Fruit fly (Drosophila melanogaster): ENCODE results near the gene eag.
A peak's percentile ranks its signal among the peaks of the same experiment; 100 is the strongest.

eag gene

dm6 chrX:15023826-15024545 is 68.7 kb downstream of the eag start, which contains the start of gene be (continued):
- TF ChIP-seq Lim3 (GFP tag; IDR thresholded peaks at IDR 0.05): no peak
- peak; percentile 96 for TF ChIP-seq CG18262 (tag; optimal IDR thresholded peaks at IDR 0.05)
- TF ChIP-seq GATAe (GFP tag; conservative IDR thresholded peaks at IDR 0.05): no peak
- TF ChIP-seq az2 (GFP tag; optimal IDR thresholded peaks at IDR 0.05): peak; percentile 46
- 0 out of 3 replicates have a peak, but pooled peaks have one; percentile 26 for TF ChIP-seq Mrtf (GFP tag; IDR thresholded peaks at IDR 0.05)
- peak; percentile 22 for TF ChIP-seq sqz (GFP tag; optimal IDR thresholded peaks at IDR 0.05)
- no peak for TF ChIP-seq CG1647 (GFP tag; optimal IDR thresholded peaks at IDR 0.05)
- TF ChIP-seq CG7271 (tag; optimal IDR thresholded peaks at IDR 0.05): no peak
- no peak for TF ChIP-seq CG4820 (GFP tag; optimal IDR thresholded peaks at IDR 0.05)
- peak; percentile 86 for TF ChIP-seq row (GFP tag; IDR thresholded peaks at IDR 0.05)
- TF ChIP-seq CG17829 (tag; optimal IDR thresholded peaks at IDR 0.05): peak; percentile 89
- peak; percentile 77 for TF ChIP-seq tgo (GFP tag; IDR thresholded peaks at IDR 0.05)
- TF ChIP-seq bigmax (GFP tag; optimal IDR thresholded peaks at IDR 0.05): no peak
- TF ChIP-seq CG15601 (tag; optimal IDR thresholded peaks at IDR 0.05): peak; percentile 71
- TF ChIP-seq CG33557 (GFP tag; optimal IDR thresholded peaks at IDR 0.05): peak; percentile 85
- TF ChIP-seq ro (GFP tag; IDR thresholded peaks at IDR 0.05): peak; percentile 40; the same call in 1 of the 2 replicates
- peak in 1 of 2 experiments; percentile 50 for TF ChIP-seq Eip74EF (GFP tag; optimal IDR thresholded peaks at IDR 0.05)
- TF ChIP-seq CoRest (tag; optimal IDR thresholded peaks at IDR 0.05): peak; percentile 92
- TF ChIP-seq CG7786 (GFP tag; optimal IDR thresholded peaks at IDR 0.05): no peak
- no peak; the same call in none of the 2 replicates for TF ChIP-seq CG9215 (GFP tag; IDR thresholded peaks at IDR 0.05)
- peak; percentile 62 for TF ChIP-seq PHDP (tag; optimal IDR thresholded peaks at IDR 0.05)
- TF ChIP-seq sc (optimal IDR thresholded peaks at IDR 0.05): no peak
- peak; percentile 10 for TF ChIP-seq sc (GFP tag; optimal IDR thresholded peaks at IDR 0.05)
- TF ChIP-seq chn (GFP tag; optimal IDR thresholded peaks at IDR 0.05): no peak
- TF ChIP-seq sima (GFP tag; optimal IDR thresholded peaks at IDR 0.05): no peak
- TF ChIP-seq tup (GFP tag; optimal IDR thresholded peaks at IDR 0.05): no peak
- TF ChIP-seq insv (GFP tag; optimal IDR thresholded peaks at IDR 0.05): peak in 1 of 2 experiments; percentile 25
- TF ChIP-seq sr (GFP tag; IDR thresholded peaks at IDR 0.05): no peak
- TF ChIP-seq CG1602 (GFP tag; optimal IDR thresholded peaks at IDR 0.05): peak; percentile 57
- TF ChIP-seq CG1529 (GFP tag; optimal IDR thresholded peaks at IDR 0.05): no peak
- 0 out of 3 replicates have a peak, but pooled peaks have one; percentile 24 for TF ChIP-seq CG11093 (GFP tag; IDR thresholded peaks at IDR 0.05)
- TF ChIP-seq CG6791 (GFP tag; IDR thresholded peaks at IDR 0.05; ENCODE audit: partially characterized antibody): no peak
- TF ChIP-seq zf30C (GFP tag; optimal IDR thresholded peaks at IDR 0.05): peak; percentile 92
- TF ChIP-seq Blimp-1 (GFP tag; optimal IDR thresholded peaks at IDR 0.05): peak; percentile 66
- TF ChIP-seq ind (GFP tag; optimal IDR thresholded peaks at IDR 0.05): peak; percentile 29
- no peak for TF ChIP-seq pan (optimal IDR thresholded peaks at IDR 0.05)
- TF ChIP-seq pan (GFP tag; optimal IDR thresholded peaks at IDR 0.05 in 1 of 2, IDR thresholded peaks at IDR 0.05 in 1 of 2): no peak
- peak; percentile 63 for TF ChIP-seq twi (tag; optimal IDR thresholded peaks at IDR 0.05)
- no peak for TF ChIP-seq CG16813 (GFP tag; IDR thresholded peaks at IDR 0.05; ENCODE audit: partially characterized antibody)
- no peak for TF ChIP-seq Elba2 (GFP tag; optimal IDR thresholded peaks at IDR 0.05)
- TF ChIP-seq bsh (GFP tag; optimal IDR thresholded peaks at IDR 0.05): peak in 1 of 2 experiments; percentile 66
- TF ChIP-seq Dfd (GFP tag; optimal IDR thresholded peaks at IDR 0.05): no peak
- TF ChIP-seq YL-1 (GFP tag; optimal IDR thresholded peaks at IDR 0.05): no peak
- TF ChIP-seq Antp (GFP tag; optimal IDR thresholded peaks at IDR 0.05): no peak
- TF ChIP-seq Med (GFP tag): peak; percentile 74
- TF ChIP-seq esg (GFP tag; conservative IDR thresholded peaks at IDR 0.05): peak; percentile 47
- no peak for TF ChIP-seq cad (GFP tag; optimal IDR thresholded peaks at IDR 0.05)
- no peak for TF ChIP-seq en (GFP tag; optimal IDR thresholded peaks at IDR 0.05)
- peak; percentile 47 for TF ChIP-seq Fer2 (tag; optimal IDR thresholded peaks at IDR 0.05)
- TF ChIP-seq Mad (GFP tag; optimal IDR thresholded peaks at IDR 0.05): no peak
